Fruit fly (Drosophila melanogaster) whole organism, prepupa: ENCODE measurements around the gene Cep135.
A peak's percentile ranks its signal among the peaks of the same experiment; 100 is the strongest.

Experiments used
- CG10631 ChIP-seq: fragments of 200-800 bp; sonication (Bioruptor generic); optimal IDR thresholded peaks from 2 replicates; lab custom pipeline; 2016; ENCODE audit warnings: missing biosample characterization, missing genetic modification characterization
- CG10669 ChIP-seq: fragments of 200-800 bp; sonication (Bioruptor generic); optimal IDR thresholded peaks from 3 replicates; lab custom pipeline; 2018; ENCODE audit warnings: missing biosample characterization, mild to moderate bottlenecking, missing genetic modification characterization, moderate library complexity
- CG11294 ChIP-seq: fragments of 200-800 bp; sonication (Bioruptor generic); IDR thresholded peaks from 2 replicates; pipeline ENCODE4 v1.3.6; 2022; ENCODE audit warnings: missing biosample characterization, missing genetic modification characterization
- CG11762 ChIP-seq: fragments of 200-800 bp; sonication (Bioruptor generic); optimal IDR thresholded peaks from 3 replicates; lab custom pipeline; 2016; ENCODE audit warnings: missing biosample characterization, missing genetic modification characterization; ENCODE audit not compliant: insufficient read depth
- CG15336 ChIP-seq: fragments of 200-800 bp; sonication (Bioruptor generic); IDR thresholded peaks from 2 replicates; pipeline ENCODE4 v1.3.6; 2022; ENCODE audit warnings: missing biosample characterization, missing genetic modification characterization
- CG1621 ChIP-seq: fragments of 200-800 bp; sonication (Bioruptor generic); optimal IDR thresholded peaks from 3 replicates; lab custom pipeline; 2018; ENCODE audit warnings: missing biosample characterization, mild to moderate bottlenecking, missing genetic modification characterization
- CG16779 ChIP-seq: fragments of 200-800 bp; sonication (Bioruptor generic); optimal IDR thresholded peaks from 3 replicates; lab custom pipeline; 2017; ENCODE audit warnings: missing biosample characterization, mild to moderate bottlenecking, missing genetic modification characterization
- CG32006 ChIP-seq: fragments of 200-800 bp; sonication (Bioruptor generic); optimal IDR thresholded peaks from 3 replicates; lab custom pipeline; 2017; ENCODE audit warnings: missing biosample characterization, mild to moderate bottlenecking, missing genetic modification characterization
- CG34406 ChIP-seq: fragments of 200-800 bp; sonication (Bioruptor generic); optimal IDR thresholded peaks from 3 replicates; lab custom pipeline; 2016; ENCODE audit warnings: missing biosample characterization, missing genetic modification characterization
- CG3919 ChIP-seq: fragments of 200-800 bp; sonication (Bioruptor generic); optimal IDR thresholded peaks from 3 replicates; lab custom pipeline; 2016; ENCODE audit warnings: missing biosample characterization, missing genetic modification characterization
- CG4318 ChIP-seq: fragments of 200-800 bp; sonication (Bioruptor generic); optimal IDR thresholded peaks from 3 replicates; lab custom pipeline; 2017; ENCODE audit warnings: missing biosample characterization, mild to moderate bottlenecking, missing genetic modification characterization
- CG6276 ChIP-seq: fragments of 200-800 bp; sonication (Bioruptor generic); optimal IDR thresholded peaks from 2 replicates; lab custom pipeline; 2017; ENCODE audit warnings: missing biosample characterization, mild to moderate bottlenecking, missing genetic modification characterization
- CG6854 ChIP-seq: fragments of 200-800 bp; sonication (Bioruptor generic); optimal IDR thresholded peaks from 2 replicates; lab custom pipeline; 2017; ENCODE audit warnings: missing biosample characterization, mild to moderate bottlenecking, missing genetic modification characterization
- CG7368 ChIP-seq: fragments of 200-800 bp; sonication (Bioruptor generic); optimal IDR thresholded peaks from 3 replicates; lab custom pipeline; 2016; ENCODE audit warnings: missing biosample characterization, missing genetic modification characterization
- CG8119 ChIP-seq: fragments of 200-800 bp; sonication (Bioruptor generic); IDR thresholded peaks from 3 replicates; pipeline ENCODE4 v1.3.6; 2022; ENCODE audit warnings: missing biosample characterization, missing genetic modification characterization
- CG8319 ChIP-seq: fragments of 200-800 bp; sonication (Bioruptor generic); optimal IDR thresholded peaks from 3 replicates; lab custom pipeline; 2016; ENCODE audit warnings: missing biosample characterization, missing genetic modification characterization
- CG8632 ChIP-seq: fragments of 200-800 bp; sonication (Bioruptor generic); optimal IDR thresholded peaks from 3 replicates; lab custom pipeline; 2016; ENCODE audit warnings: missing biosample characterization, missing genetic modification characterization
- CG9139 ChIP-seq: fragments of 200-800 bp; sonication (Bioruptor generic); optimal IDR thresholded peaks from 3 replicates; lab custom pipeline; 2017; ENCODE audit warnings: missing biosample characterization, mild to moderate bottlenecking, missing genetic modification characterization
- Eip75B ChIP-seq: fragments of 200-800 bp; sonication (Bioruptor generic); optimal IDR thresholded peaks from 3 replicates; lab custom pipeline; 2016; ENCODE audit warnings: missing biosample characterization, missing genetic modification characterization
- Ets96B ChIP-seq: fragments of 200-800 bp; optimal IDR thresholded peaks from 2 replicates; lab custom pipeline; 2019; ENCODE audit warnings: missing biosample characterization, mild to moderate bottlenecking, missing genetic modification characterization, moderate library complexity
- Gug ChIP-seq: fragments of 200-800 bp; sonication (Bioruptor generic); IDR thresholded peaks from 2 replicates; pipeline ENCODE4 v1.3.6; 2022; ENCODE audit warnings: missing biosample characterization, missing genetic modification characterization
- Hr38 ChIP-seq: sonication (Bioruptor generic); optimal IDR thresholded peaks from 2 replicates; lab custom pipeline; 2016; ENCODE audit warnings: missing biosample characterization, missing genetic modification characterization
- Hr39 ChIP-seq: fragments of 200-800 bp; sonication (Bioruptor generic); optimal IDR thresholded peaks from 2 replicates; lab custom pipeline; 2016; ENCODE audit warnings: missing biosample characterization, missing genetic modification characterization
- Hr4 ChIP-seq: fragments of 200-800 bp; sonication (Bioruptor generic); optimal IDR thresholded peaks from 3 replicates; lab custom pipeline; 2016; ENCODE audit warnings: missing biosample characterization, missing genetic modification characterization
- Lpt ChIP-seq: fragments of 200-800 bp; sonication (Bioruptor generic); optimal IDR thresholded peaks from 3 replicates; lab custom pipeline; 2016; ENCODE audit warnings: missing biosample characterization, missing genetic modification characterization
- Met ChIP-seq: fragments of 200-800 bp; sonication (Bioruptor generic); optimal IDR thresholded peaks from 3 replicates; lab custom pipeline; 2016; ENCODE audit warnings: missing biosample characterization, missing genetic modification characterization
- OdsH ChIP-seq: fragments of 200-800 bp; sonication (Bioruptor generic); optimal IDR thresholded peaks from 3 replicates; lab custom pipeline; 2016; ENCODE audit warnings: missing biosample characterization, missing genetic modification characterization
- Smox ChIP-seq: fragments of 200-800 bp; sonication (Bioruptor generic); optimal IDR thresholded peaks from 3 replicates; lab custom pipeline; 2016; ENCODE audit warnings: missing biosample characterization, missing genetic modification characterization
- Sox102F ChIP-seq: fragments of 200-800 bp; sonication (Bioruptor generic); optimal IDR thresholded peaks from 2 replicates; lab custom pipeline; 2016; ENCODE audit warnings: missing biosample characterization, mild to moderate bottlenecking, missing genetic modification characterization
- Sox14 ChIP-seq: fragments of 200-800 bp; sonication (Bioruptor generic); optimal IDR thresholded peaks from 3 replicates; lab custom pipeline; 2016; ENCODE audit warnings: missing biosample characterization, missing genetic modification characterization
- Sox15 ChIP-seq: fragments of 200-800 bp; sonication (Bioruptor generic); optimal IDR thresholded peaks from 3 replicates; lab custom pipeline; 2016; ENCODE audit warnings: missing biosample characterization, missing genetic modification characterization
- achi ChIP-seq: fragments of 200-800 bp; sonication (Bioruptor generic); optimal IDR thresholded peaks from 3 replicates; lab custom pipeline; 2016; ENCODE audit warnings: missing biosample characterization, missing genetic modification characterization
- acj6 ChIP-seq: fragments of 200-800 bp; sonication (Bioruptor generic); optimal IDR thresholded peaks from 3 replicates; lab custom pipeline; 2016; ENCODE audit warnings: missing biosample characterization, missing genetic modification characterization
- cyc ChIP-seq: fragments of 200-800 bp; sonication (Bioruptor generic); optimal IDR thresholded peaks from 3 replicates; lab custom pipeline; 2016; ENCODE audit warnings: missing biosample characterization, missing genetic modification characterization
- dsx ChIP-seq: fragments of 200-800 bp; optimal IDR thresholded peaks from 3 replicates; lab custom pipeline; 2019; ENCODE audit warnings: missing biosample characterization, mild to moderate bottlenecking, missing genetic modification characterization, moderate library complexity; ENCODE audit not compliant: poor library complexity, severe bottlenecking
- esn ChIP-seq: fragments of 200-800 bp; sonication (Bioruptor generic); optimal IDR thresholded peaks from 2 replicates; lab custom pipeline; 2016; ENCODE audit warnings: missing biosample characterization, mild to moderate bottlenecking, missing genetic modification characterization, moderate library complexity
- fd59A ChIP-seq: fragments of 200-800 bp; sonication (Bioruptor generic); optimal IDR thresholded peaks from 2 replicates; lab custom pipeline; 2017; ENCODE audit warnings: missing biosample characterization, mild to moderate bottlenecking, missing genetic modification characterization, missing genetic modification reagents
- fd85E ChIP-seq: fragments of 200-800 bp; sonication (Bioruptor generic); optimal IDR thresholded peaks from 3 replicates; lab custom pipeline; 2016; ENCODE audit warnings: missing biosample characterization, missing genetic modification characterization
- lz ChIP-seq: fragments of 200-800 bp; sonication (Bioruptor generic); optimal IDR thresholded peaks from 3 replicates; lab custom pipeline; 2016; ENCODE audit warnings: missing biosample characterization, missing genetic modification characterization
- net ChIP-seq: fragments of 200-800 bp; sonication (Bioruptor generic); optimal IDR thresholded peaks from 3 replicates; lab custom pipeline; 2016; ENCODE audit warnings: missing biosample characterization, missing genetic modification characterization
- pdm3 ChIP-seq: fragments of 200-800 bp; sonication (Bioruptor generic); optimal IDR thresholded peaks from 3 replicates; lab custom pipeline; 2016; ENCODE audit warnings: missing biosample characterization, missing genetic modification characterization
- salr ChIP-seq, 2 experiments: fragments of 200-800 bp; sonication (Bioruptor generic); optimal IDR thresholded peaks; 3 replicates each; lab custom pipeline; 2016 to 2018; ENCODE audit warnings: missing biosample characterization in 2 of 2, missing genetic modification characterization in 2 of 2, mild to moderate bottlenecking in 1 of 2
- spab ChIP-seq: fragments of 200-800 bp; sonication (Bioruptor generic); optimal IDR thresholded peaks from 2 replicates; lab custom pipeline; 2017; ENCODE audit warnings: missing biosample characterization, mild to moderate bottlenecking, missing genetic modification characterization, missing genetic modification reagents
- svp ChIP-seq: fragments of 200-800 bp; sonication (Bioruptor generic); peaks from one replicate; lab custom pipeline; 2016; ENCODE audit warnings: missing biosample characterization, missing genetic modification characterization
- vri ChIP-seq: fragments of 200-800 bp; sonication (Bioruptor generic); optimal IDR thresholded peaks from 3 replicates; lab custom pipeline; 2016; ENCODE audit warnings: missing biosample characterization, mild to moderate bottlenecking, missing genetic modification characterization

The Cep135 gene

DNA sequence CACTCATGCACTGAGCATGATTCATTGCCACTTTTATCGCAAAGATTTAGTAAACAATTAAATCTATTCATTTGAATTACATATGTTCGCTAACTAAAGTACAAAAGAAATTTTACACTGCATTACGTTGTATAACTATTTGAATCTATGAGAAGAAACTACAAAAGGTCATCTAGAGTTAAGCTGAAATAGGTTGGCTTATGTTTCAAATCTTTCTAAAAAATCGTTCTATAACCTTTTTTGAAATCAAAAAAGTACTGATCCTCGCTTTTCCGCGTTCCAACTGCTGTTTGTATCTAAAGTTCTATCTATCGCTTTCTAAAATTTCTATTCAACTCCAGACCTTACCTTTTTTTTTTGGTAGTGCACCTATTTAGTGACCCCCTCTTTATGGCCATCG, 9.2 kb downstream of the Cep135 start:
- TF ChIP-seq Gug, result no peak
- no peak for TF ChIP-seq spab (GFP tag; lab: Kevin White, UChicago)
- TF ChIP-seq CG16779 (tag; lab: Kevin White, UChicago), result no peak
- no peak for TF ChIP-seq CG6854 (GFP tag; lab: Kevin White, UChicago)
- TF ChIP-seq CG10631 (GFP tag; lab: Kevin White, UChicago), result peak; percentile 25
- TF ChIP-seq pdm3, result no peak

DNA sequence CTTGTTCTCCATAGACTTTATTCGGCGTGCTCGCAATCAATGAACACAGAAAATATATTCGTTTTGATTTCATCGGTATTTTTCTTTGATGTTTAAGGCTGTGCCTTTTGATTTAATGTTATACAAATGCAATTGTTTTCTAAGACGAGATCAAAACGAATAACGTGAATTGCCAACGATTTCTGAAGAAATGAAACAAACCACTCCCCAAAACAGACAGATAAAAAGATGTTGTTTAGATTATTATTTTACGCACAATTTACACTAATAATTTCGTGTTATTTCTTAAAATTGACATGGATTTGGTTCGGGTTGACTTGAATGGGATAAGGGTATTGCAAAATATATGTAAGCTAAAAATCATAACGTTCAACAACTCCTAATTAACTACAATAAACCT, 14.7 kb downstream of the Cep135 start, which contains the start of gene CG13457:
Gene CG13457 (minus strand): TSS at position 101 of the 400 bp plus-strand sequence.
- TF ChIP-seq cyc (GFP tag; lab: Kevin White, UChicago), result no peak
- TF ChIP-seq CG8632, result no peak
- no peak for TF ChIP-seq CG10631 (GFP tag; lab: Kevin White, UChicago)
- TF ChIP-seq CG6276, result no peak
- no peak for TF ChIP-seq Sox15 (GFP tag; lab: Kevin White, UChicago)
- no peak for TF ChIP-seq Smox
- no peak for TF ChIP-seq CG16779 (tag; lab: Kevin White, UChicago)

- peak; percentile 97 for TF ChIP-seq CG3919
- TF ChIP-seq Ets96B (tag; lab: Kevin White, UChicago), result peak; percentile 94
- peak; percentile 95 for TF ChIP-seq CG7368 (GFP tag; lab: Kevin White, UChicago)
- TF ChIP-seq vri (GFP tag; lab: Kevin White, UChicago), result peak; percentile 95
- TF ChIP-seq esn (GFP tag; lab: Kevin White, UChicago), result peak; percentile 99
- peak; percentile 88 for TF ChIP-seq CG11762
- TF ChIP-seq lz (GFP tag; lab: Kevin White, UChicago), result peak; percentile 98
- peak; percentile 95 for TF ChIP-seq cyc (GFP tag; lab: Kevin White, UChicago)
- TF ChIP-seq CG15336, result peak; percentile 96
- TF ChIP-seq dsx, result peak; percentile 92
- TF ChIP-seq CG32006 (GFP tag; lab: Kevin White, UChicago), result peak; percentile 95
- peak; percentile 85 for TF ChIP-seq Lpt (GFP tag; lab: Kevin White, UChicago)
- peak; percentile 85 for TF ChIP-seq CG9139 (GFP tag; lab: Kevin White, UChicago)
- TF ChIP-seq net (GFP tag; lab: Kevin White, UChicago), result peak; percentile 94
- peak; percentile 99 for TF ChIP-seq Sox102F
- TF ChIP-seq Hr4 (GFP tag; lab: Kevin White, UChicago), result peak; percentile 97
- peak; percentile 92 for TF ChIP-seq CG10631 (GFP tag; lab: Kevin White, UChicago)
- peak; percentile 91 for TF ChIP-seq fd59A (GFP tag; lab: Kevin White, UChicago)
- peak; percentile 97 for TF ChIP-seq CG6854 (GFP tag; lab: Kevin White, UChicago)
- TF ChIP-seq CG11294, result peak; percentile 72
- TF ChIP-seq CG8119 (GFP tag; lab: Robert Waterston, UW), result peak; percentile 96
- TF ChIP-seq CG8632, result peak; percentile 94
- TF ChIP-seq CG10669 (GFP tag; lab: Kevin White, UChicago), result peak; percentile 95
- peak; percentile 94 for TF ChIP-seq OdsH
- peak; percentile 95 for TF ChIP-seq achi (GFP tag; lab: Kevin White, UChicago)
- no peak for TF ChIP-seq Hr38 (GFP tag; lab: Kevin White, UChicago)
- peak; percentile 97 for TF ChIP-seq Sox14
- peak; percentile 95 for TF ChIP-seq CG1621 (tag; lab: Kevin White, UChicago)
- peak; percentile 98 for TF ChIP-seq Met
- peak; percentile 96 for TF ChIP-seq Hr39
- peak; percentile 94 for TF ChIP-seq CG34406 (GFP tag; lab: Kevin White, UChicago)
- peak; percentile 88 for TF ChIP-seq CG4318
- peak; percentile 90 to 91 for TF ChIP-seq salr (GFP tag; optimal IDR thresholded peaks at IDR 0.05; lab: Kevin White, UChicago)
- peak; percentile 93 for TF ChIP-seq fd85E (GFP tag; lab: Kevin White, UChicago)
- TF ChIP-seq CG8319 (GFP tag; lab: Kevin White, UChicago), result peak; percentile 94
- peak; percentile 98 for TF ChIP-seq svp (GFP tag; lab: Kevin White, UChicago)
- TF ChIP-seq acj6 (GFP tag; lab: Kevin White, UChicago), result peak; percentile 93
- TF ChIP-seq Eip75B (GFP tag; lab: Kevin White, UChicago), result peak; percentile 98
- TF ChIP-seq spab (GFP tag; lab: Kevin White, UChicago), result peak; percentile 94
- peak; percentile 95 for TF ChIP-seq CG6276
These were observed 20.4 kb downstream of the Cep135 start, which contains the start of gene CG12316 for dm6 chr3L:15136659-15137572. Gene CG12316, minus strand, starts transcription at chr3L:15136934.
